Worm (Caenorhabditis elegans) whole organism, L1 larva: ENCODE measurements around the gene T26G10.4.

Experiments
- lin-15B ChIP-seq: fragments of 150-350 bp; sonication (generic microtip); optimal IDR thresholded peaks from 3 replicates; lab custom pipeline; 2014; ENCODE audit warnings: missing biosample characterization, missing genetic modification characterization
- lir-3 ChIP-seq: sonication (generic microtip); optimal IDR thresholded peaks from 2 replicates; lab custom pipeline; 2016; ENCODE audit warnings: mild to moderate bottlenecking, missing genetic modification characterization, moderate library complexity, missing compliant biosample characterization; ENCODE audit not compliant: poor library complexity
- lsy-2 ChIP-seq, 2 experiments: fragments of 150-350 bp; optimal IDR thresholded peaks; 2 replicates each; lab custom pipeline; 2014; ENCODE audit warnings: missing biosample characterization in 2 of 2, missing genetic modification characterization in 2 of 2
- ztf-11 ChIP-seq, 2 experiments: sonication (generic microtip); optimal IDR thresholded peaks; 2 replicates each; lab custom pipeline; 2016 to 2017; ENCODE audit warnings: missing genetic modification characterization in 2 of 2, missing biosample characterization in 1 of 2, missing compliant biosample characterization in 1 of 2

- TF ChIP-seq lin-15B (no peak), ztf-11 (tag; optimal IDR thresholded peaks at IDR 0.05; lab: Kevin White, UChicago) (no peak), lir-3 (tag; lab: Kevin White, UChicago) (no peak), lsy-2 (tag; optimal IDR thresholded peaks at IDR 0.05; lab: Kevin White, UChicago) (peak; percentile 69 to 86)
Measured at ce11 chrIII:9457192-9458103, 37.1 kb downstream of the T26G10.4 start.
